Worm (Caenorhabditis elegans) whole organism, L1 larva: ENCODE results near the gene acdh-11.

Experiments used
- ama-1 ChIP-seq: fragments of 150-350 bp; optimal IDR thresholded peaks from 2 replicates; lab custom pipeline; 2014
- dpl-1 ChIP-seq, 3 experiments: fragments of 150-350 bp in 2 of 3; sonication (generic microtip) in 1 of 3; optimal IDR thresholded peaks; 2 replicates each; lab custom pipeline; 2014 to 2017; ENCODE audit warnings: missing biosample characterization in 3 of 3, missing genetic modification characterization in 3 of 3, missing genetic modification reagents in 3 of 3
- lir-3 ChIP-seq: sonication (generic microtip); optimal IDR thresholded peaks from 2 replicates; lab custom pipeline; 2016; ENCODE audit warnings: mild to moderate bottlenecking, missing genetic modification characterization, moderate library complexity, missing compliant biosample characterization; ENCODE audit not compliant: poor library complexity
- lsy-2 ChIP-seq, 2 experiments: fragments of 150-350 bp; optimal IDR thresholded peaks; 2 replicates each; lab custom pipeline; 2014; ENCODE audit warnings: missing biosample characterization in 2 of 2, missing genetic modification characterization in 2 of 2
- nhr-11 ChIP-seq: fragments of 150-350 bp; optimal IDR thresholded peaks from 2 replicates; lab custom pipeline; 2014; ENCODE audit warnings: missing biosample characterization, missing genetic modification characterization
- nhr-20 ChIP-seq: sonication (generic microtip); optimal IDR thresholded peaks from 2 replicates; lab custom pipeline; 2016; ENCODE audit warnings: mild to moderate bottlenecking, missing genetic modification characterization, missing compliant biosample characterization
- nhr-76 ChIP-seq: sonication (generic microtip); optimal IDR thresholded peaks from 2 replicates; lab custom pipeline; 2017; ENCODE audit warnings: missing biosample characterization, missing genetic modification characterization
- pag-3 ChIP-seq: sonication (generic microtip); optimal IDR thresholded peaks from 2 replicates; lab custom pipeline; 2017; ENCODE audit warnings: missing genetic modification characterization, mild to moderate bottlenecking, missing compliant biosample characterization, antibody characterized with exemption, borderline replicate concordance; ENCODE audit not compliant: insufficient read depth
- snpc-4 ChIP-seq: fragments of 150-350 bp; optimal IDR thresholded peaks from 2 replicates; lab custom pipeline; 2014; ENCODE audit warnings: missing biosample characterization, missing genetic modification characterization
- sptf-1 ChIP-seq: fragments of 150-350 bp; optimal IDR thresholded peaks from 2 replicates; lab custom pipeline; 2014; ENCODE audit warnings: missing biosample characterization, missing genetic modification characterization
- zag-1 ChIP-seq: fragments of 150-350 bp; optimal IDR thresholded peaks from 2 replicates; lab custom pipeline; 2014; ENCODE audit warnings: missing biosample characterization, missing genetic modification characterization

DNA sequence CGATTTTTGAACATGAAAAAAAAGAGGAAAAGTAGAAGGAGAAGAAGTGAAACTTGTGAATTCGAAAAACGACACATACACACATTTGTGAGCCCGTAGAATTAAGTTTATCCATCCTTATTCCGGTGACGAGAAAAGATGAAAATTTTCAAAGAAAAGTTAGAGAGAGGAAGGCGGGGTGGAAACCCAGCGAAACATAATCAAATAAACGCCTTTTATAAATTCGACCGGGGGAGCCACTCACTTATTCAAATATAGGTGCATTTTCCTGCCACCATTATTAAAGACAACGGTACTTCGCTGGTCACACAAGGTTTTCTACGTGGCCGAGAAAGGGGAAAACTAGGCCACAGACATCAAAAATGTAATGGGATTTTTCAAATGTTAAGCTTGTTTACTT lies 17.4 kb downstream of the acdh-11 start:
- TF ChIP-seq lsy-2 (tag; optimal IDR thresholded peaks at IDR 0.05; lab: Kevin White, UChicago) = no peak
- no peak for TF ChIP-seq sptf-1 (tag; lab: Kevin White, UChicago)
- no peak for TF ChIP-seq snpc-4 (tag; lab: Kevin White, UChicago)
- TF ChIP-seq dpl-1 (GFP tag; optimal IDR thresholded peaks at IDR 0.05; lab: Kevin White, UChicago) = no peak
- no peak for TF ChIP-seq zag-1
- no peak for TF ChIP-seq lir-3 (tag; lab: Kevin White, UChicago)
- TF ChIP-seq nhr-20 (tag; lab: Kevin White, UChicago) = no peak
- TF ChIP-seq pag-3 (tag; lab: Kevin White, UChicago) = no peak
- TF ChIP-seq nhr-11 (tag; lab: Kevin White, UChicago) = no peak
- TF ChIP-seq ama-1 (lab: Kevin White, UChicago) = no peak
- no peak for TF ChIP-seq nhr-76 (tag; lab: Kevin White, UChicago)
